Fruit fly (Drosophila melanogaster) whole organism, embryonic: Measurements from ENCODE around the gene CG34303.

Source experiments
- ATbp ChIP-seq: fragments of 200-800 bp; sonication (Bioruptor generic); optimal IDR thresholded peaks from 2 replicates; lab custom pipeline; 2017; ENCODE audit warnings: missing biosample characterization, mild to moderate bottlenecking, missing genetic modification characterization, missing genetic modification reagents
- Bgb ChIP-seq: fragments of 200-800 bp; sonication (Bioruptor generic); IDR thresholded peaks from 2 replicates; pipeline ENCODE4 v1.3.6; 2022; ENCODE audit warnings: missing biosample characterization, missing genetic modification characterization; ENCODE audit not compliant: partially characterized antibody
- CG10431 ChIP-seq: fragments of 200-800 bp; sonication (Bioruptor generic); optimal IDR thresholded peaks from 3 replicates; lab custom pipeline; 2018; ENCODE audit warnings: missing biosample characterization, mild to moderate bottlenecking, missing genetic modification characterization
- CG10543 ChIP-seq: fragments of 200-800 bp; sonication (Bioruptor generic); optimal IDR thresholded peaks from 3 replicates; lab custom pipeline; 2017; ENCODE audit warnings: missing biosample characterization, mild to moderate bottlenecking, missing genetic modification characterization, moderate library complexity
- CG10959 ChIP-seq: fragments of 200-800 bp; sonication (Bioruptor generic); IDR thresholded peaks from 2 replicates; pipeline ENCODE4 v1.3.6; 2022; ENCODE audit warnings: missing biosample characterization, missing genetic modification characterization
- CG12299 ChIP-seq: fragments of 200-800 bp; sonication (Bioruptor generic); optimal IDR thresholded peaks from 2 replicates; lab custom pipeline; 2018; ENCODE audit warnings: missing biosample characterization, mild to moderate bottlenecking, missing genetic modification characterization
- CG1603 ChIP-seq: fragments of 200-800 bp; sonication (Bioruptor generic); optimal IDR thresholded peaks from 2 replicates; lab custom pipeline; 2019; ENCODE audit warnings: missing biosample characterization, mild to moderate bottlenecking, missing genetic modification characterization, moderate library complexity
- CG17361 ChIP-seq: fragments of 200-800 bp; sonication (Bioruptor generic); IDR thresholded peaks from 3 replicates; pipeline ENCODE4 v1.3.6; 2022; ENCODE audit warnings: missing biosample characterization, missing genetic modification characterization
- CG18599 ChIP-seq: fragments of 200-800 bp; sonication (Bioruptor generic); optimal IDR thresholded peaks from 3 replicates; lab custom pipeline; 2017; ENCODE audit warnings: missing biosample characterization, missing genetic modification characterization, mild to moderate bottlenecking, moderate library complexity, missing genetic modification reagents
- CG18764 ChIP-seq: fragments of 200-800 bp; sonication (Bioruptor generic); optimal IDR thresholded peaks from 3 replicates; lab custom pipeline; 2016; ENCODE audit warnings: missing biosample characterization, missing genetic modification characterization
- CG30020 ChIP-seq: fragments of 200-800 bp; optimal IDR thresholded peaks from 2 replicates; lab custom pipeline; 2019; ENCODE audit warnings: missing biosample characterization, mild to moderate bottlenecking, missing genetic modification characterization, moderate library complexity
- CG33213 ChIP-seq: fragments of 200-800 bp; sonication (Bioruptor generic); optimal IDR thresholded peaks from 3 replicates; lab custom pipeline; 2016; ENCODE audit warnings: missing biosample characterization, missing genetic modification characterization
- CG34224 ChIP-seq: fragments of 200-800 bp; sonication (Bioruptor generic); IDR thresholded peaks from 3 replicates; pipeline ENCODE4 v1.3.6; 2022; ENCODE audit warnings: missing biosample characterization, missing genetic modification characterization; ENCODE audit not compliant: partially characterized antibody
- CG3838 ChIP-seq: fragments of 200-800 bp; sonication (Bioruptor generic); optimal IDR thresholded peaks from 3 replicates; lab custom pipeline; 2016; ENCODE audit warnings: missing biosample characterization, missing genetic modification characterization
- CG4360 ChIP-seq: fragments of 200-800 bp; sonication (Bioruptor generic); IDR thresholded peaks from 2 replicates; pipeline ENCODE4 v1.3.6; 2022; ENCODE audit warnings: missing biosample characterization, missing genetic modification characterization
- CG7357 ChIP-seq: fragments of 200-800 bp; sonication (Bioruptor generic); IDR thresholded peaks from 3 replicates; pipeline ENCODE4 v1.3.6; 2022; ENCODE audit warnings: missing biosample characterization, missing genetic modification characterization
- CG9609 ChIP-seq: fragments of 200-800 bp; sonication (Bioruptor generic); optimal IDR thresholded peaks from 3 replicates; lab custom pipeline; 2016; ENCODE audit warnings: missing biosample characterization, missing genetic modification characterization
- CHES-1-like ChIP-seq: fragments of 200-800 bp; sonication (Bioruptor generic); optimal IDR thresholded peaks from 2 replicates; lab custom pipeline; 2016; ENCODE audit warnings: missing biosample characterization, missing genetic modification characterization
- CkIIα-i1 ChIP-seq: fragments of 200-800 bp; sonication (Bioruptor generic); IDR thresholded peaks from 2 replicates; pipeline ENCODE4 v1.3.6; 2022; ENCODE audit warnings: missing biosample characterization, missing genetic modification characterization
- Dek ChIP-seq: fragments of 200-800 bp; sonication (Bioruptor generic); optimal IDR thresholded peaks from 3 replicates; lab custom pipeline; 2019; ENCODE audit warnings: missing biosample characterization, mild to moderate bottlenecking, missing genetic modification characterization, moderate library complexity
- Fer1 ChIP-seq: fragments of 200-800 bp; sonication (Bioruptor generic); optimal IDR thresholded peaks from 2 replicates; lab custom pipeline; 2017; ENCODE audit warnings: missing biosample characterization, mild to moderate bottlenecking, missing genetic modification characterization
- GATAe ChIP-seq: fragments of 200-800 bp; sonication (Bioruptor generic); conservative IDR thresholded peaks from 2 replicates; pipeline ENCODE4 v1.3.6; 2022; ENCODE audit warnings: missing biosample characterization, missing genetic modification characterization
- Hr3 ChIP-seq: fragments of 200-800 bp; sonication (Bioruptor generic); optimal IDR thresholded peaks from 3 replicates; lab custom pipeline; 2016; ENCODE audit warnings: missing biosample characterization, missing genetic modification characterization
- Hr51 ChIP-seq, 2 experiments: fragments of 200-800 bp; sonication (Bioruptor generic); optimal IDR thresholded peaks; 2 replicates in 1 of 2; 3 replicates in 1 of 2; lab custom pipeline; 2016 to 2018; ENCODE audit warnings: missing biosample characterization in 2 of 2, missing genetic modification characterization in 2 of 2, mild to moderate bottlenecking in 1 of 2, moderate library complexity in 1 of 2
- Lim3 ChIP-seq: fragments of 200-800 bp; sonication (Bioruptor generic); IDR thresholded peaks from 2 replicates; pipeline ENCODE4 v1.3.6; 2022; ENCODE audit warnings: missing biosample characterization, missing genetic modification characterization
- MESR4 ChIP-seq: fragments of 200-800 bp; sonication (Bioruptor generic); optimal IDR thresholded peaks from 2 replicates; lab custom pipeline; 2018; ENCODE audit warnings: missing biosample characterization, mild to moderate bottlenecking, missing genetic modification characterization, moderate library complexity
- NK7.1 ChIP-seq: fragments of 200-800 bp; sonication (Bioruptor generic); optimal IDR thresholded peaks from 3 replicates; lab custom pipeline; 2016; ENCODE audit warnings: missing biosample characterization, missing genetic modification characterization
- Optix ChIP-seq: fragments of 200-800 bp; sonication (Bioruptor generic); IDR thresholded peaks from 3 replicates; pipeline ENCODE4 v1.3.6; 2022; ENCODE audit warnings: missing biosample characterization, missing genetic modification characterization
- PHDP ChIP-seq: fragments of 200-800 bp; sonication (Bioruptor generic); optimal IDR thresholded peaks from 3 replicates; lab custom pipeline; 2018; ENCODE audit warnings: missing biosample characterization, mild to moderate bottlenecking, missing genetic modification characterization, moderate library complexity
- Rfx ChIP-seq: fragments of 200-800 bp; sonication (Bioruptor generic); IDR thresholded peaks from 2 replicates; pipeline ENCODE4 v1.3.6; 2022; ENCODE audit warnings: missing biosample characterization, missing genetic modification characterization
- bsh ChIP-seq, 2 experiments: fragments of 200-800 bp; sonication (Bioruptor generic); optimal IDR thresholded peaks; 2 replicates each; lab custom pipeline; 2017 to 2018; ENCODE audit warnings: mild to moderate bottlenecking in 2 of 2, missing biosample characterization in 2 of 2, missing genetic modification characterization in 2 of 2, moderate library complexity in 1 of 2
- danr ChIP-seq: fragments of 200-800 bp; sonication (Bioruptor generic); IDR thresholded peaks from 2 replicates; pipeline ENCODE4 v1.3.6; 2022; ENCODE audit warnings: missing biosample characterization, missing genetic modification characterization
- eve ChIP-seq, 2 experiments: fragments of >200 bp; optimal IDR thresholded peaks; 2 replicates each; lab custom pipeline; 2017; ENCODE audit warnings: missing biosample characterization in 2 of 2, missing genetic modification characterization in 2 of 2
- exex ChIP-seq: fragments of 200-800 bp; sonication (Bioruptor generic); optimal IDR thresholded peaks from 4 replicates; lab custom pipeline; 2018; ENCODE audit warnings: missing biosample characterization, mild to moderate bottlenecking, missing genetic modification characterization, moderate library complexity
- gce ChIP-seq: fragments of 200-800 bp; sonication (Bioruptor generic); IDR thresholded peaks from 3 replicates; pipeline ENCODE4 v1.3.6; 2022; ENCODE audit warnings: missing biosample characterization, missing genetic modification characterization
- grn ChIP-seq: fragments of 200-800 bp; sonication (Bioruptor generic); optimal IDR thresholded peaks from 3 replicates; lab custom pipeline; 2017; ENCODE audit warnings: missing biosample characterization, missing genetic modification characterization
- hth ChIP-seq: fragments of >200 bp; optimal IDR thresholded peaks from 2 replicates; lab custom pipeline; 2017; ENCODE audit warnings: inconsistent platforms
- lov ChIP-seq, 2 experiments: fragments of 200-800 bp in 1 of 2; fragments of >200 bp in 1 of 2; sonication (Bioruptor generic) in 1 of 2; IDR thresholded peaks in 1 of 2; optimal IDR thresholded peaks in 1 of 2; 2 replicates in 1 of 2; 3 replicates in 1 of 2; pipeline versions ENCODE4 v1.3.6 to Lab custom; 2017 to 2022; ENCODE audit warnings: missing biosample characterization in 1 of 2, missing genetic modification characterization in 1 of 2
- mirr ChIP-seq: fragments of 200-800 bp; sonication (Bioruptor generic); optimal IDR thresholded peaks from 3 replicates; lab custom pipeline; 2018; ENCODE audit warnings: missing biosample characterization, mild to moderate bottlenecking, missing genetic modification characterization
- odd ChIP-seq: fragments of 200-800 bp; sonication (Bioruptor generic); optimal IDR thresholded peaks from 2 replicates; lab custom pipeline; 2017; ENCODE audit warnings: missing biosample characterization, mild to moderate bottlenecking, missing genetic modification characterization
- sc ChIP-seq, 3 experiments: fragments of >200 bp in 2 of 3; fragments of 200-800 bp in 1 of 3; sonication (Bioruptor generic) in 1 of 3; optimal IDR thresholded peaks; 2 replicates in 2 of 3; 3 replicates in 1 of 3; lab custom pipeline; 2017; ENCODE audit warnings: mild to moderate bottlenecking in 1 of 3, missing biosample characterization in 1 of 3, missing genetic modification characterization in 1 of 3, missing genetic modification reagents in 1 of 3
- schlank ChIP-seq: fragments of 200-800 bp; sonication (Bioruptor generic); optimal IDR thresholded peaks from 2 replicates; lab custom pipeline; 2018; ENCODE audit warnings: missing biosample characterization, mild to moderate bottlenecking, missing genetic modification characterization
- so ChIP-seq: fragments of 200-800 bp; sonication (Bioruptor generic); IDR thresholded peaks from 3 replicates; pipeline ENCODE4 v1.3.6; 2022; ENCODE audit warnings: missing biosample characterization, missing genetic modification characterization
- vvl ChIP-seq: fragments of 200-800 bp; sonication (Bioruptor generic); IDR thresholded peaks from 2 replicates; pipeline ENCODE4 v1.3.6; 2022; ENCODE audit warnings: missing biosample characterization, missing genetic modification characterization
- zen ChIP-seq: fragments of 200-800 bp; sonication (Bioruptor generic); optimal IDR thresholded peaks from 3 replicates; lab custom pipeline; 2018; ENCODE audit warnings: missing biosample characterization, mild to moderate bottlenecking, missing genetic modification characterization, moderate library complexity

The CG34303 gene

DNA sequence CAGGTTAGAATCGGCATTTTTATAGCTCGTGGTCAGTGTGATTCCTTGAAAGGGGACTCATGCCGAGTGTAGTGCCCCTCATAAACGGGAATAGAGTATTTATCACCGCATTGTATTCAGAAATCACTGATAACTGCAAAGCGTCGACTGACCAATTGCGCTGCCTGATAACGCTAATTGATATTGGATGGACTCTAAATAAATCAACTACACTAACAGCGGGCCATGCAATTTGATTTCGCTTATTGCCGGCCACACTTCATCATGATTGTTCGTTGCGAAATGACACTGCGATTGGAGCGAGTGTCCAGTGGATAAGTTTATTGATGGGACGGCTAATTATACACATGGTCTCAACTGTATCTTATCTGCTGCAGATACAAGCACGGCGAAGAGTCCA is 32.1 kb downstream of the CG34303 start (continued):
- TF ChIP-seq GATAe (GFP tag; lab: Robert Waterston, UW) (0 out of 2 replicates have a peak, but pooled peaks have one; percentile 20), Optix (GFP tag; lab: Robert Waterston, UW) (no peak), Rfx (no peak), CG12299 (tag; lab: Kevin White, UChicago) (no peak), CG9609 (GFP tag; lab: Kevin White, UChicago) (no peak), Bgb (GFP tag; lab: Robert Waterston, UW) (no peak), CG17361 (GFP tag; lab: Robert Waterston, UW) (no peak), exex (tag; lab: Kevin White, UChicago) (peak; percentile 97), CG10543 (GFP tag; lab: Kevin White, UChicago) (peak; percentile 11), MESR4 (GFP tag; lab: Kevin White, UChicago) (no peak), bsh (GFP tag; optimal IDR thresholded peaks at IDR 0.05; lab: Kevin White, UChicago) (no peak), CG18764 (GFP tag; lab: Kevin White, UChicago) (no peak), sc (optimal IDR thresholded peaks at IDR 0.05; lab: Kevin White, UChicago) (no peak), sc (GFP tag; optimal IDR thresholded peaks at IDR 0.05; lab: Kevin White, UChicago) (no peak), so (no peak), CG30020 (tag; lab: Kevin White, UChicago) (no peak), danr (GFP tag; lab: Robert Waterston, UW) (no peak), gce (no peak), zen (tag; lab: Kevin White, UChicago) (no peak), mirr (GFP tag; lab: Kevin White, UChicago) (peak; percentile 95), grn (GFP tag; lab: Kevin White, UChicago) (peak; percentile 78), Hr3 (GFP tag; lab: Kevin White, UChicago) (no peak), Lim3 (GFP tag; lab: Robert Waterston, UW) (peak; percentile 15; the same call in 1 of the 2 replicates), CG18599 (GFP tag; lab: Kevin White, UChicago) (no peak), odd (GFP tag; lab: Kevin White, UChicago) (no peak), PHDP (tag; lab: Kevin White, UChicago) (no peak), Fer1 (no peak), lov (optimal IDR thresholded peaks at IDR 0.05; lab: Kevin White, UChicago) (no peak), lov (GFP tag; IDR thresholded peaks at IDR 0.05; lab: Robert Waterston, UW) (no peak), Hr51 (GFP tag; optimal IDR thresholded peaks at IDR 0.05; lab: Kevin White, UChicago) (no peak), NK7.1 (GFP tag; lab: Kevin White, UChicago) (no peak), eve (GFP tag; optimal IDR thresholded peaks at IDR 0.05; lab: Kevin White, UChicago) (peak in 1 of 2 experiments; percentile 28), CG3838 (GFP tag; lab: Kevin White, UChicago) (no peak), vvl (GFP tag; lab: Robert Waterston, UW) (no peak), CG10959 (GFP tag; lab: Robert Waterston, UW) (no peak), CG4360 (GFP tag; lab: Robert Waterston, UW) (no peak), CHES-1-like (no peak), CG1603 (tag; lab: Kevin White, UChicago) (no peak), ATbp (GFP tag; lab: Kevin White, UChicago) (no peak), CG10431 (GFP tag; lab: Kevin White, UChicago) (no peak), schlank (tag; lab: Kevin White, UChicago) (no peak), Dek (tag; lab: Kevin White, UChicago) (no peak), hth (lab: Kevin White, UChicago) (no peak), CG34224 (GFP tag; lab: Robert Waterston, UW) (no peak), CG33213 (no peak), CkIIα-i1 (GFP tag; lab: Robert Waterston, UW) (no peak), CG7357 (GFP tag; lab: Robert Waterston, UW) (0 out of 3 replicates have a peak, but pooled peaks have one; percentile 12)
